Fruit fly (Drosophila melanogaster): Measurements from ENCODE around the gene CG6310.

DNA sequence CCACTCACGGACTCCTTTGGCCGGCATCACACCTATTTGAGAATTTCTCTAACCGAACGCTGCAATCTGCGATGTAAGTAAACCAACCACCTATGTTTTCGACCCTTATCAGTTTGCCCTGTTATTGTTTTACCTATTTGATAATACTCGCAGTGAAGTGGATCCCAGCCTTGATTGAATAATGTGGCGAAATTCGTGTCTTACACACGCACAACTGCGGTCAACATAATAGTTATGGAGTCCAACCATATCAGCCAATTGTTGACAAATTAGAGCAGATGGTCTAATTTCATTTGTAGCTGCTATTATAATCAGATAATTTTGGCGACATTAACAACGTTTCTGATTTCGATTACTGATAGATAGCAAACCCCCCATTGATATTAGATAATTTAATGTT is 1.4 kb upstream of the CG6310 start:
- TF ChIP-seq CG3163 (GFP tag; optimal IDR thresholded peaks at IDR 0.05), result no peak
- no peak for TF ChIP-seq CG4820 (GFP tag; optimal IDR thresholded peaks at IDR 0.05)
- TF ChIP-seq Hmr (GFP tag; optimal IDR thresholded peaks at IDR 0.05), result no peak
- TF ChIP-seq slp2 (GFP tag; optimal IDR thresholded peaks at IDR 0.05), result no peak
- no peak for TF ChIP-seq jigr1 (GFP tag; IDR thresholded peaks at IDR 0.05)
- TF ChIP-seq CG9609 (GFP tag; optimal IDR thresholded peaks at IDR 0.05), result no peak
- no peak for TF ChIP-seq CG10267 (tag; optimal IDR thresholded peaks at IDR 0.05)
- TF ChIP-seq Aef1 (GFP tag; IDR thresholded peaks at IDR 0.05), result no peak
